Worm (Caenorhabditis elegans): ENCODE data around the gene gmpr-1.

Gene gmpr-1

DNA sequence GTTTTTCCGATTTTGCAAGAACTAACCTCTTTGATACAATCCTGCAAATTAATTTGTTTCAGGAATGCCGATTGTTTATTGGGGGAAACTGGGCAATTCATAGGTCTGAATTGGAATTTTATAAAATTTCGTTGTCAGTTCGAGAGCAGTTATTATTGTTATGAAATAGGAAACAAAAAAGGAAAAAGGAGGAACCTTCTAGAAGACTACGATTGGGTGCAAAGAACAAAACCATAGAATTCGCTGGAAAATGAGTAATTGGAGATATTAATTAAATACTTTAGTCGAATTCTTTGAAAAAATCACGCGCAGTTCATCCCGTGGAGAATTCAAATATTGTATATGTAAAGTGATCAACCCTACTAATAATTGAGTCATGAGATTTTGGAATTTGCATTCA is 16.2 kb upstream of the gmpr-1 start, which contains the start of gene F13A2.9:
Gene F13A2.9 (minus strand): TSS at position 101 of the 400 bp plus-strand sequence.
- TF ChIP-seq nhr-77 (tag; optimal IDR thresholded peaks at IDR 0.05): no peak
- no peak for TF ChIP-seq gmeb-1 (tag; optimal IDR thresholded peaks at IDR 0.05)
- no peak for TF ChIP-seq peb-1 (tag; optimal IDR thresholded peaks at IDR 0.05)
- TF ChIP-seq ZK546.5 (tag; optimal IDR thresholded peaks at IDR 0.05): no peak
- no peak for TF ChIP-seq unc-39 (tag; optimal IDR thresholded peaks at IDR 0.05)
- TF ChIP-seq nhr-129 (tag; optimal IDR thresholded peaks at IDR 0.05): no peak
- no peak for TF ChIP-seq lsy-2 (tag; optimal IDR thresholded peaks at IDR 0.05)
- no peak for TF ChIP-seq R02D3.7 (tag; optimal IDR thresholded peaks at IDR 0.05)
- no peak for TF ChIP-seq ceh-82 (tag; optimal IDR thresholded peaks at IDR 0.05)
- TF ChIP-seq nhr-25 (tag; optimal IDR thresholded peaks at IDR 0.05): no peak
- TF ChIP-seq ceh-16 (tag; optimal IDR thresholded peaks at IDR 0.05): no peak

- TF ChIP-seq sma-9 (GFP tag; optimal IDR thresholded peaks at IDR 0.05) (no peak), sma-9 (tag; optimal IDR thresholded peaks at IDR 0.05) (no peak), egl-27 (tag; optimal IDR thresholded peaks at IDR 0.05) (no peak), ceh-16 (tag; optimal IDR thresholded peaks at IDR 0.05) (no peak), nhr-12 (tag; optimal IDR thresholded peaks at IDR 0.05) (no peak), nhr-77 (tag; optimal IDR thresholded peaks at IDR 0.05) (no peak), nhr-129 (tag; optimal IDR thresholded peaks at IDR 0.05) (no peak)
These were observed 15.0 kb upstream of the gmpr-1 start, which contains the start of gene F13A2.10 for ce11 chrV:4386173-4386572. Gene F13A2.10 (minus strand): TSS chrV:4386273.

DNA sequence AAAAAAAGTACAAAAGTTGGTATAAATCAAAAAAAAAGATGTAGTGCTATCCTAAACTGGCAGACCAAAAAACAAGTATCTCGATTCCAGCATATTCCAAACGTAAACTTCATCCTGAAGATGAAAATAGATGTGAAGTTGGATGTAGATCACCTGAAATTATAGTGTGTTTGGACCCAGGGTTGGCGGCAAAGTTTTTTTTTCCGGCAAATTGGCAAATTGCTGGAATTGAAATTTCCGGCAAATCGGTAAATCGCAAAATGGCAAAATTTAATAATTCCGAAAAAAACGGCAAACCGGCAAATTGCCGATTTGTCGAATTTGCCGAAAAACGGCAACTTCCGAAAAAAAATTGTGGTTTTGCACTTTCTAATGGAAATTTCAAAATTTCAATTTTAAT is 13.3 kb upstream of the gmpr-1 start, which contains the start of gene F13A2.2:
Gene F13A2.2 (minus strand): TSS at position 101 of the 400 bp plus-strand sequence.
- TF ChIP-seq aly-2 (tag; optimal IDR thresholded peaks at IDR 0.05) (no peak), nhr-6 (tag; optimal IDR thresholded peaks at IDR 0.05) (no peak), lin-13 (GFP tag; optimal IDR thresholded peaks at IDR 0.05) (no peak), unc-62 (GFP tag; optimal IDR thresholded peaks at IDR 0.05) (no peak), sem-4 (tag; optimal IDR thresholded peaks at IDR 0.05) (no peak), unc-55 (GFP tag; optimal IDR thresholded peaks at IDR 0.05) (no peak), ZK546.5 (tag; optimal IDR thresholded peaks at IDR 0.05) (no peak), nhr-21 (tag; optimal IDR thresholded peaks at IDR 0.05) (no peak), fos-1 (tag; optimal IDR thresholded peaks at IDR 0.05) (no peak), peb-1 (tag; optimal IDR thresholded peaks at IDR 0.05) (no peak), skn-1 (tag; optimal IDR thresholded peaks at IDR 0.05) (no peak), nhr-12 (tag; optimal IDR thresholded peaks at IDR 0.05) (no peak), alr-1 (tag; optimal IDR thresholded peaks at IDR 0.05) (no peak), zag-1 (tag; optimal IDR thresholded peaks at IDR 0.05) (no peak), gmeb-1 (tag; optimal IDR thresholded peaks at IDR 0.05) (no peak), R02D3.7 (tag; optimal IDR thresholded peaks at IDR 0.05) (no peak), sma-9 (GFP tag; optimal IDR thresholded peaks at IDR 0.05) (no peak), sma-9 (tag; optimal IDR thresholded peaks at IDR 0.05) (no peak), nhr-77 (tag; optimal IDR thresholded peaks at IDR 0.05) (no peak)

ce11 chrV:4382298-4382697 is 11.1 kb upstream of the gmpr-1 start, which contains the start of gene F13A2.1:
Gene F13A2.1 (minus strand): TSS chrV:4382398.
- TF ChIP-seq nhr-129 (tag; optimal IDR thresholded peaks at IDR 0.05): no peak
- TF ChIP-seq ama-1 (optimal IDR thresholded peaks at IDR 0.05): no peak
- TF ChIP-seq nhr-237 (tag; optimal IDR thresholded peaks at IDR 0.05): no peak
- TF ChIP-seq aly-2 (tag; optimal IDR thresholded peaks at IDR 0.05): no peak
- no peak for TF ChIP-seq crh-2 (tag; optimal IDR thresholded peaks at IDR 0.05)
- TF ChIP-seq lsy-2 (tag; optimal IDR thresholded peaks at IDR 0.05): no peak
- no peak for TF ChIP-seq ztf-4 (tag; optimal IDR thresholded peaks at IDR 0.05)
- TF ChIP-seq unc-39 (tag; optimal IDR thresholded peaks at IDR 0.05): no peak
- no peak for TF ChIP-seq elt-1 (tag; optimal IDR thresholded peaks at IDR 0.05)
- TF ChIP-seq nhr-77 (tag; optimal IDR thresholded peaks at IDR 0.05): no peak
- no peak for TF ChIP-seq R02D3.7 (tag; optimal IDR thresholded peaks at IDR 0.05)
- TF ChIP-seq sem-4 (tag; optimal IDR thresholded peaks at IDR 0.05): no peak
- TF ChIP-seq ztf-11 (tag; optimal IDR thresholded peaks at IDR 0.05): no peak
- no peak for TF ChIP-seq egl-27 (tag; optimal IDR thresholded peaks at IDR 0.05)
- TF ChIP-seq ceh-82 (tag; optimal IDR thresholded peaks at IDR 0.05): no peak
- no peak for TF ChIP-seq mab-5 (tag; optimal IDR thresholded peaks at IDR 0.05)
- TF ChIP-seq zag-1 (tag; optimal IDR thresholded peaks at IDR 0.05): no peak
- TF ChIP-seq C34F6.9 (tag; optimal IDR thresholded peaks at IDR 0.05): no peak
- TF ChIP-seq nhr-21 (tag; optimal IDR thresholded peaks at IDR 0.05): no peak
- TF ChIP-seq lin-39 (tag; optimal IDR thresholded peaks at IDR 0.05): no peak

DNA sequence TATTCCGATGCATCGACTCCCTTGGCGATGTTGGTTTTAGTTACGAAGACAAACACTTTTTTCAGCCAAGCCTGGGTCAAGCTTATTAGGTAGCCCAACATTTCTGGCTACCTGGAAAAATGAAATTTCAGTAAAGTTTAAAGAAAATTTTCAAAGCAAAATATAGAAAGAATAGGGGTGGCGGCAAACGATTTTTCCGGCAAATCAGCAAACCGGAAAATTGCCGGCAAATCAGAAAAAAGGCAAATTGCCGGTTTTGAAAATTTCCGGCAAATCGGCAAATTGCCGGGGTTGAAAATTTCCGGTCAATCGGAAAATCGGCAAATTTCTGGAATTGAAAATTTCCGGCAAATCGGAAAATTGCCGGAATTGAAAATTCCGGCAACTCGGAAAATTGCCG is 6.4 kb upstream of the gmpr-1 start, which contains the start of gene F32D1.8:
Gene F32D1.8 (minus strand): TSS at position 101 of the 400 bp plus-strand sequence.
- TF ChIP-seq nhr-23 (tag; optimal IDR thresholded peaks at IDR 0.05) (no peak), sem-4 (tag; optimal IDR thresholded peaks at IDR 0.05) (no peak), elt-3 (tag; optimal IDR thresholded peaks at IDR 0.05) (no peak), fos-1 (tag; optimal IDR thresholded peaks at IDR 0.05) (no peak), mab-5 (tag; optimal IDR thresholded peaks at IDR 0.05) (no peak), nhr-12 (tag; optimal IDR thresholded peaks at IDR 0.05) (no peak), nhr-11 (tag; optimal IDR thresholded peaks at IDR 0.05) (no peak), lsy-2 (tag; optimal IDR thresholded peaks at IDR 0.05) (no peak), lin-39 (tag; optimal IDR thresholded peaks at IDR 0.05) (no peak), nhr-129 (tag; optimal IDR thresholded peaks at IDR 0.05) (no peak), C34F6.9 (tag; optimal IDR thresholded peaks at IDR 0.05) (no peak), elt-1 (tag; optimal IDR thresholded peaks at IDR 0.05) (no peak), nhr-6 (tag; optimal IDR thresholded peaks at IDR 0.05) (no peak), aly-2 (tag; optimal IDR thresholded peaks at IDR 0.05) (no peak), ZK546.5 (tag; optimal IDR thresholded peaks at IDR 0.05) (no peak), ceh-16 (tag; optimal IDR thresholded peaks at IDR 0.05) (no peak), sma-9 (GFP tag; optimal IDR thresholded peaks at IDR 0.05) (no peak), sma-9 (tag; optimal IDR thresholded peaks at IDR 0.05) (no peak)
